Fruit fly (Drosophila melanogaster) S2 (cell line): ENCODE data around the gene pygo.

ENCODE experiments used
- CG8478 ChIP-seq: fragments of >200 bp; optimal IDR thresholded peaks from 2 replicates; lab custom pipeline; 2018
- CTCF ChIP-seq, 2 experiments: fragments of >200 bp; optimal IDR thresholded peaks; 2 replicates each; lab custom pipeline; 2018

DNA sequence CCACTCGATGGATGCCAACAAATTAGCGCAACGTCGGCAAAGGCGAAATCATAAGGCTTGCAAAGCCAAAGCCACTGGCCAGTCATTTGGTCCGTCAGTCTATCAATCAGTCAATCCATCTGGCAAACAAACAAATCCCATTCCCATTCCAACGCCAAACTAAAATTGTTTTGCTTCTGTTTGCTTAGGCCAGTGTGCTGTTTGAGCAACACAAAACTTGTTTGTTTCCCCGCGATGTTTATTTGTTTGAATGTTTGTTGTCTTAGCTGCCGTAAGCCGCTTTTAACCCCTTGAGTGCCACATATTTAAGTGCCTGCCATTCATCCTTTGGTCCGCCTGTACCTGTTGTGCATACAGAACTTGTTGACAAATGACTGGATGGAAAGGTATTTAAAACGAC, 29.6 kb downstream of the pygo start:
- TF ChIP-seq CTCF (optimal IDR thresholded peaks at IDR 0.05; lab: Kevin White, UChicago), result no peak
- TF ChIP-seq CG8478 (lab: Kevin White, UChicago), result no peak
